Worm (Caenorhabditis elegans) whole organism, young adult: ENCODE measurements around the gene pptr-2.

Source experiments
- B0019.2 ChIP-seq: fragments of 200-800 bp; sonication (Bioruptor generic); conservative IDR thresholded peaks from 2 replicates; pipeline ENCODE4 v1.3.6; 2022; ENCODE audit warnings: missing genetic modification reagents, missing genetic modification characterization, missing compliant biosample characterization
- B0035.1 ChIP-seq: sonication (generic microtip); optimal IDR thresholded peaks from 2 replicates; lab custom pipeline; 2016; ENCODE audit warnings: missing genetic modification characterization, mild to moderate bottlenecking, missing compliant biosample characterization, missing genotype, missing genetic modification reagents
- B0261.1 ChIP-seq: sonication (generic microtip); optimal IDR thresholded peaks from 2 replicates; lab custom pipeline; 2016; ENCODE audit warnings: mild to moderate bottlenecking, missing genetic modification characterization, moderate library complexity, missing compliant biosample characterization
- B0336.3 ChIP-seq: fragments of 200-800 bp; sonication (Bioruptor generic); IDR thresholded peaks from 2 replicates; pipeline ENCODE4 v1.3.6; 2022; ENCODE audit warnings: missing genetic modification characterization, missing compliant biosample characterization
- C06A6.2 ChIP-seq: fragments of 200-800 bp; sonication (Bioruptor generic); conservative IDR thresholded peaks from 2 replicates; pipeline ENCODE4 v1.3.6; 2022; ENCODE audit warnings: missing genetic modification characterization, missing compliant biosample characterization
- D2030.7 ChIP-seq: fragments of 200-800 bp; sonication (Bioruptor generic); IDR thresholded peaks from 2 replicates; pipeline ENCODE4 v1.3.6; 2022; ENCODE audit warnings: missing genetic modification reagents, missing genetic modification characterization, missing compliant biosample characterization
- F49E8.2 ChIP-seq: sonication (generic microtip); optimal IDR thresholded peaks from 3 replicates; lab custom pipeline; 2017; ENCODE audit warnings: missing genetic modification characterization, mild to moderate bottlenecking, missing compliant biosample characterization, antibody characterized with exemption, moderate library complexity; ENCODE audit not compliant: insufficient read depth
- Y67H2A.10 ChIP-seq: fragments of 200-800 bp; sonication (Bioruptor generic); conservative IDR thresholded peaks from 2 replicates; pipeline ENCODE4 v1.3.6; 2022; ENCODE audit warnings: missing genetic modification reagents, missing genetic modification characterization, missing compliant biosample characterization
- ZK185.1 ChIP-seq: sonication (generic microtip); optimal IDR thresholded peaks from 2 replicates; lab custom pipeline; 2016; ENCODE audit warnings: mild to moderate bottlenecking, missing genetic modification characterization, missing compliant biosample characterization; ENCODE audit not compliant: poor library complexity, severe bottlenecking
- aptf-3 ChIP-seq: fragments of 200-800 bp; sonication (Bioruptor generic); IDR thresholded peaks from 2 replicates; pipeline ENCODE4 v1.3.6; 2022; ENCODE audit warnings: missing genetic modification characterization, missing compliant biosample characterization
- bed-2 ChIP-seq: fragments of 200-800 bp; sonication (Bioruptor generic); IDR thresholded peaks from 2 replicates; pipeline ENCODE4 v1.3.6; 2022; ENCODE audit warnings: missing genetic modification reagents, missing genetic modification characterization, missing compliant biosample characterization
- ccch-3 ChIP-seq: fragments of 200-800 bp; sonication (Bioruptor generic); optimal IDR thresholded peaks from 2 replicates; lab custom pipeline; 2018; ENCODE audit warnings: mild to moderate bottlenecking, missing genetic modification characterization, missing compliant biosample characterization
- cebp-1 ChIP-seq, 2 experiments: fragments of 200-800 bp in 1 of 2; sonication (Bioruptor generic) in 1 of 2; sonication (generic microtip) in 1 of 2; IDR thresholded peaks in 1 of 2; optimal IDR thresholded peaks in 1 of 2; 2 replicates each; pipeline versions ENCODE4 v1.3.6 to Lab custom; 2017 to 2022; ENCODE audit warnings: missing compliant biosample characterization in 2 of 2, missing genetic modification characterization in 2 of 2, mild to moderate bottlenecking in 1 of 2, missing genetic modification reagents in 1 of 2, moderate library complexity in 1 of 2
- ceh-100 ChIP-seq: fragments of 200-800 bp; sonication (Bioruptor generic); IDR thresholded peaks from 2 replicates; pipeline ENCODE4 v1.3.6; 2022; ENCODE audit warnings: missing genetic modification reagents, missing genetic modification characterization, missing compliant biosample characterization
- ceh-27 ChIP-seq: fragments of 200-800 bp; sonication (Bioruptor generic); optimal IDR thresholded peaks from 2 replicates; lab custom pipeline; 2018; ENCODE audit warnings: mild to moderate bottlenecking, missing genetic modification characterization, moderate library complexity, missing compliant biosample characterization
- ceh-79 ChIP-seq: sonication (generic microtip); optimal IDR thresholded peaks from 2 replicates; lab custom pipeline; 2017; ENCODE audit warnings: mild to moderate bottlenecking, missing genetic modification characterization, missing compliant biosample characterization
- chd-7 ChIP-seq: sonication (generic microtip); optimal IDR thresholded peaks from 2 replicates; lab custom pipeline; 2016; ENCODE audit warnings: mild to moderate bottlenecking, missing genetic modification characterization, moderate library complexity, missing compliant biosample characterization
- die-1 ChIP-seq: sonication (generic microtip); optimal IDR thresholded peaks from 2 replicates; lab custom pipeline; 2016; ENCODE audit warnings: missing genotype, mild to moderate bottlenecking, missing genetic modification characterization, missing compliant biosample characterization
- dpff-1 ChIP-seq: sonication (generic microtip); optimal IDR thresholded peaks from 2 replicates; lab custom pipeline; 2017; ENCODE audit warnings: mild to moderate bottlenecking, missing genetic modification characterization, missing compliant biosample characterization
- hmg-1.2 ChIP-seq: fragments of 200-800 bp; sonication (Bioruptor generic); IDR thresholded peaks from 2 replicates; pipeline ENCODE4 v1.3.6; 2022; ENCODE audit warnings: missing genetic modification reagents, missing genetic modification characterization, missing compliant biosample characterization
- hmg-20 ChIP-seq: fragments of 200-800 bp; sonication (Bioruptor generic); IDR thresholded peaks from 2 replicates; pipeline ENCODE4 v1.3.6; 2022; ENCODE audit warnings: missing genetic modification reagents, missing genetic modification characterization, missing compliant biosample characterization
- lag-1 ChIP-seq: fragments of 200-800 bp; sonication (Bioruptor generic); IDR thresholded peaks from 2 replicates; pipeline ENCODE4 v1.3.6; 2022; ENCODE audit warnings: missing genetic modification reagents, missing genetic modification characterization, missing compliant biosample characterization
- lin-26 ChIP-seq: fragments of 200-800 bp; sonication (Bioruptor generic); IDR thresholded peaks from 2 replicates; pipeline ENCODE4 v1.3.6; 2022; ENCODE audit warnings: missing genetic modification reagents, missing genetic modification characterization, missing compliant biosample characterization
- lin-54 ChIP-seq: fragments of 200-800 bp; sonication (Bioruptor generic); optimal IDR thresholded peaks from 2 replicates; lab custom pipeline; 2018; ENCODE audit warnings: mild to moderate bottlenecking, missing genetic modification characterization, missing compliant biosample characterization
- madf-8 ChIP-seq: fragments of 200-800 bp; sonication (Bioruptor generic); conservative IDR thresholded peaks from 2 replicates; pipeline ENCODE4 v1.3.6; 2022; ENCODE audit warnings: missing genetic modification reagents, missing genetic modification characterization, missing compliant biosample characterization
- mxl-1 ChIP-seq: sonication (generic microtip); optimal IDR thresholded peaks from 2 replicates; lab custom pipeline; 2016; ENCODE audit warnings: missing genetic modification characterization, missing compliant biosample characterization
- nfya-1 ChIP-seq: sonication (generic microtip); optimal IDR thresholded peaks from 2 replicates; lab custom pipeline; 2017; ENCODE audit warnings: antibody characterized with exemption, missing compliant biosample characterization, missing genetic modification characterization, borderline replicate concordance; ENCODE audit not compliant: insufficient read depth
- nfyb-1 ChIP-seq: fragments of 200-800 bp; sonication (Bioruptor generic); IDR thresholded peaks from 2 replicates; pipeline ENCODE4 v1.3.6; 2022; ENCODE audit warnings: missing genetic modification reagents, missing genetic modification characterization, missing compliant biosample characterization
- nhr-120 ChIP-seq: fragments of 200-800 bp; sonication (Bioruptor generic); IDR thresholded peaks from 2 replicates; pipeline ENCODE4 v1.3.6; 2022; ENCODE audit warnings: missing genetic modification characterization, missing compliant biosample characterization
- pbrm-1 ChIP-seq: fragments of 200-800 bp; sonication (Bioruptor generic); IDR thresholded peaks from 2 replicates; pipeline ENCODE4 v1.3.6; 2022; ENCODE audit warnings: missing genetic modification reagents, missing genetic modification characterization, missing compliant biosample characterization
- rec-8 ChIP-seq, 2 experiments: sonication (generic microtip); optimal IDR thresholded peaks; 2 replicates each; lab custom pipeline; 2016; ENCODE audit warnings: mild to moderate bottlenecking in 2 of 2, missing genetic modification characterization in 2 of 2, missing genetic modification reagents in 2 of 2, missing genotype in 2 of 2, missing biosample characterization in 1 of 2, missing compliant biosample characterization in 1 of 2, moderate library complexity in 1 of 2
- repo-1 ChIP-seq: sonication (generic microtip); optimal IDR thresholded peaks from 2 replicates; lab custom pipeline; 2017; ENCODE audit warnings: mild to moderate bottlenecking, missing genetic modification characterization, missing compliant biosample characterization
- rpc-1 ChIP-seq, 2 experiments: fragments of 150-350 bp in 1 of 2; sonication (generic microtip) in 1 of 2; optimal IDR thresholded peaks; 2 replicates each; lab custom pipeline; 2014 to 2018; ENCODE audit warnings: missing biosample characterization in 1 of 2, missing genetic modification characterization in 1 of 2, missing genetic modification reagents in 1 of 2, missing genotype in 1 of 2
- snpc-1.3 ChIP-seq: sonication (generic microtip); optimal IDR thresholded peaks from 2 replicates; lab custom pipeline; 2017; ENCODE audit warnings: missing genetic modification characterization, mild to moderate bottlenecking, missing compliant biosample characterization, antibody characterized with exemption, moderate library complexity, missing genotype, missing genetic modification reagents; ENCODE audit not compliant: insufficient read depth
- tbp1 ChIP-seq: fragments of 200-800 bp; sonication (Bioruptor generic); optimal IDR thresholded peaks from 2 replicates; lab custom pipeline; 2018; ENCODE audit warnings: mild to moderate bottlenecking, missing genetic modification characterization, missing compliant biosample characterization
- tbx-9 ChIP-seq: sonication (generic microtip); optimal IDR thresholded peaks from 2 replicates; lab custom pipeline; 2016; ENCODE audit warnings: borderline replicate concordance, missing genetic modification characterization, inconsistent platforms, missing compliant biosample characterization
- tlf-1 ChIP-seq: fragments of 200-800 bp; sonication (Bioruptor generic); optimal IDR thresholded peaks from 2 replicates; lab custom pipeline; 2018; ENCODE audit warnings: mild to moderate bottlenecking, missing genetic modification characterization, missing compliant biosample characterization
- ztf-18 ChIP-seq: sonication (generic microtip); optimal IDR thresholded peaks from 2 replicates; lab custom pipeline; 2016; ENCODE audit warnings: missing genotype, mild to moderate bottlenecking, missing genetic modification characterization, missing compliant biosample characterization
- ztf-3 ChIP-seq: fragments of 200-800 bp; sonication (Bioruptor generic); optimal IDR thresholded peaks from 2 replicates; lab custom pipeline; 2018; ENCODE audit warnings: mild to moderate bottlenecking, missing genetic modification characterization, missing compliant biosample characterization

Gene pptr-2

DNA sequence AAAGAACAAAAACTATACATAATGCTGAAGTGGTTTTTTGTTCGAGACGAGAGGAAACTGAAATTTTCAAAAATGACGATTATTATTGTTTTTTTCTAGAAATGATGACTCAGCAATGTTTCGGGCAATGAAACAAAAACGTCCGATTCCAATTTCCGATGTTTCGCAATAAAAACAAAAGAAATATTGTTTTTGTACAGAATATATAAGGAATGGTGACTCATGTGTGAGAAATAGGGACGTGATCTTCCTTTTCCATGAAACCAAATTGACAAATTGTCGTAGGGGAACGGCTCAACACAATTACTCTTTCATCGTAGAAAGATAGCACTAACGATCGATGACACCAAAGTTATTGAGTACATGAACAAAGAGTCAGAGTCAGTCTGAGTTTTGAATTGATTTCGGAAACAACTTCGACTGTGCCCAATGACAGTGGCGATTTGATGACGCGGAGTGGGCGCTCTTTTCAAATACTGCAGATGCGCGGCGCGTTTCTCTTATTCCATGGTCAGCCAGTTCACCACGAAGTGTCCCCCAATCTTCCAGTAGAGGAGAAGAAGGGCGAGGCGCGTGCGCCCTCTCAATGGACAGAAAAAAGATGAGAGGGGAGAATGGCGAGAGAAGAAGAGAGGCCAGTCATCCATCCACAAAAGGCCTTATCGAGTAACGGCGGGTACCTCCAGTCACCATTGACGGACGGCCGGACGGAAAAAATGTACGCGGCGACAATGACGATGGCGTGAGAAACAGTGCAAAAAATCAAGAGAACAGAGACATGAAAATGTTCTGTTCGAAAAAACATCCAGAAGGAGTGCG lies 40.7 kb upstream of the pptr-2 start (continued):
- TF ChIP-seq lin-26 (GFP tag; lab: Robert Waterston, UW) (peak; percentile 15; the same call in 1 of the 2 replicates), nfyb-1 (GFP tag; lab: Robert Waterston, UW) (peak; percentile 37; the same call in 1 of the 2 replicates), ztf-18 (tag; lab: Kevin White, UChicago) (no peak), cebp-1 (GFP tag; IDR thresholded peaks at IDR 0.05; lab: Robert Waterston, UW) (no peak; the same call in 1 of the 2 replicates), cebp-1 (tag; optimal IDR thresholded peaks at IDR 0.05; lab: Kevin White, UChicago) (peak; percentile 61), rpc-1 (optimal IDR thresholded peaks at IDR 0.05; lab: Kevin White, UChicago) (no peak), rpc-1 (tag; optimal IDR thresholded peaks at IDR 0.05; lab: Kevin White, UChicago) (no peak), nhr-120 (GFP tag; lab: Robert Waterston, UW) (no peak), ceh-79 (tag; lab: Kevin White, UChicago) (no peak), B0336.3 (GFP tag; lab: Robert Waterston, UW) (no peak; the same call in 1 of the 2 replicates), hmg-20 (GFP tag; lab: Robert Waterston, UW) (no peak), ZK185.1 (no peak), tbx-9 (no peak), lag-1 (no peak), ceh-27 (GFP tag; lab: Kevin White, UChicago) (peak; percentile 73), tbp1 (GFP tag; lab: Kevin White, UChicago) (no peak), C06A6.2 (GFP tag; lab: Robert Waterston, UW) (no peak), nfya-1 (tag; lab: Kevin White, UChicago) (no peak)
- TF ChIP-seq, all 124 proteins: peak for 14

DNA sequence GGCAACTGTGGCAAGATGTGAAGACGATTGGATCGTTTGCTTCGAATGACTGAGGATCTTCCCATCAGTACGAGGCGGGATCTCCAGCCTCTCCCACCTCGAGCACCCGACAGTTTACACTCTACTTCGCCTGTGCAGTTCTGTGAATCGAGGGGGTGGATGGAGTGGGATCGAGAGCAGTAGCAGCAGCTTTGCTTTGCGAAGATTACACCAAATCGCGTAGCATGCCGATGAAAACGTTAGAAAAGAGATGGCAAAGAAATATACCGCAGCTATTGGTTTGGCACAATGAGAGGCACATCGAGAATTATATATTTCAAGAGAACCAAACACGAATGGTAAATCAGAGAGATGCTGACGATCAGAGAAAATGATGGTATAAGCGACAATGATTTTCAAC lies 39.7 kb upstream of the pptr-2 start, which contains the start of gene act-3:
Gene act-3, minus strand, starts transcription at position 51 of the 400 bp plus-strand sequence.
- TF ChIP-seq bed-2 (GFP tag; lab: Robert Waterston, UW) (no peak), aptf-3 (GFP tag; lab: Robert Waterston, UW) (no peak), rec-8 (tag; optimal IDR thresholded peaks at IDR 0.05; lab: Kevin White, UChicago) (no peak), D2030.7 (GFP tag; lab: Robert Waterston, UW) (no peak), dpff-1 (tag; lab: Kevin White, UChicago) (no peak), repo-1 (tag; lab: Kevin White, UChicago) (peak; percentile 8), chd-7 (tag; lab: Kevin White, UChicago) (peak; percentile 7), F49E8.2 (tag; lab: Kevin White, UChicago) (no peak), ccch-3 (no peak), Y67H2A.10 (GFP tag; lab: Robert Waterston, UW) (no peak), B0019.2 (GFP tag; lab: Robert Waterston, UW) (no peak), rpc-1 (optimal IDR thresholded peaks at IDR 0.05; lab: Kevin White, UChicago) (no peak), rpc-1 (tag; optimal IDR thresholded peaks at IDR 0.05; lab: Kevin White, UChicago) (no peak), B0035.1 (tag; lab: Kevin White, UChicago) (no peak), mxl-1 (tag; lab: Kevin White, UChicago) (no peak), B0261.1 (tag; lab: Kevin White, UChicago) (no peak), hmg-1.2 (GFP tag; lab: Robert Waterston, UW) (no peak), ztf-3 (GFP tag; lab: Kevin White, UChicago) (no peak), snpc-1.3 (no peak), tlf-1 (GFP tag; lab: Kevin White, UChicago) (no peak), lin-54 (GFP tag; lab: Kevin White, UChicago) (no peak), die-1 (tag; lab: Kevin White, UChicago) (no peak), pbrm-1 (GFP tag; lab: Robert Waterston, UW) (0 out of 2 replicates have a peak, but pooled peaks have one; percentile 24), ceh-100 (GFP tag; lab: Robert Waterston, UW) (no peak), madf-8 (GFP tag; lab: Robert Waterston, UW) (no peak)
- TF ChIP-seq, all 124 proteins: peak for 3
